Worm (Caenorhabditis elegans) whole organism, mixed stage, embryonic: ENCODE measurements around the gene C40A11.7.

Experiments
- elt-1 ChIP-seq: sonication (generic microtip); optimal IDR thresholded peaks from 2 replicates; lab custom pipeline; 2017; ENCODE audit warnings: missing genetic modification characterization, mild to moderate bottlenecking, missing compliant biosample characterization, antibody characterized with exemption, moderate library complexity, borderline replicate concordance; ENCODE audit not compliant: insufficient read depth
- hlh-1 ChIP-seq: fragments of 150-350 bp; optimal IDR thresholded peaks from 2 replicates; lab custom pipeline; 2014; ENCODE audit warnings: missing biosample characterization, missing genetic modification reagents, missing genetic modification characterization
- lin-32 ChIP-seq: fragments of 200-800 bp; sonication (Bioruptor generic); optimal IDR thresholded peaks from 2 replicates; lab custom pipeline; 2018; ENCODE audit warnings: mild to moderate bottlenecking, missing genetic modification characterization, missing compliant biosample characterization
- mab-5 ChIP-seq: fragments of 150-350 bp; optimal IDR thresholded peaks from 2 replicates; lab custom pipeline; 2014; ENCODE audit warnings: missing biosample characterization, missing genetic modification characterization
- mep-1 ChIP-seq: fragments of 150-350 bp; optimal IDR thresholded peaks from 2 replicates; lab custom pipeline; 2017; ENCODE audit warnings: missing biosample characterization, missing genetic modification reagents, missing genetic modification characterization, inconsistent platforms
- nhr-12 ChIP-seq: fragments of 150-350 bp; optimal IDR thresholded peaks from 2 replicates; lab custom pipeline; 2014; ENCODE audit warnings: missing biosample characterization, missing genetic modification characterization
- nhr-237 ChIP-seq: fragments of 150-350 bp; optimal IDR thresholded peaks from 2 replicates; lab custom pipeline; 2014; ENCODE audit warnings: missing biosample characterization, missing genetic modification characterization
- nhr-76 ChIP-seq: sonication (generic microtip); optimal IDR thresholded peaks from 2 replicates; lab custom pipeline; 2017; ENCODE audit warnings: missing biosample characterization, missing genetic modification characterization
- pha-4 ChIP-seq: fragments of 150-350 bp; optimal IDR thresholded peaks from 2 replicates; lab custom pipeline; 2018; ENCODE audit warnings: missing biosample characterization, missing genetic modification reagents, missing genetic modification characterization
- unc-39 ChIP-seq: fragments of 150-350 bp; optimal IDR thresholded peaks from 2 replicates; lab custom pipeline; 2014; ENCODE audit warnings: missing biosample characterization, missing genetic modification characterization
- unc-62 ChIP-seq: fragments of 150-350 bp; optimal IDR thresholded peaks from 2 replicates; lab custom pipeline; 2014; ENCODE audit warnings: missing biosample characterization, missing genetic modification reagents, missing genetic modification characterization

DNA sequence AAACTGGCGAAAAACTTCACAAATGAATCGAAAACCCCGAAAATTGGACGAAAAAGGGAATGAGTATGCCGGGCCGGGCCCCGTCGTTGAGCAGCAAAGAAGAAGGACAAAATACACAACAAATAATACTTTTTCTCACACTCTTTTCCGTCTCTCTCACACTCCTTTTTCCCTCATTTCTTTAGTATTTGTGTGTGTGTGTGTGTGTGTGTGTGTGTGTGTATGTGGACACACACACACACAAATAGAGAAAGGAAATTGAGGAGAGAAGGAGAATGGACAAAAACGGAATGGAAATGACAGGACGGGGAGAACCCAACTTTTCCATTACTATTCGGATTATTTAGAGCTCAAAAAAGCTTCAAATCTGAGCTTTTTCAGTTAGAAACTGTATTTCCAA is 45.2 kb upstream of the C40A11.7 start:
- TF ChIP-seq hlh-1 (tag; lab: Kevin White, UChicago) (no peak), mab-5 (tag; lab: Kevin White, UChicago) (no peak), nhr-76 (tag; lab: Kevin White, UChicago) (no peak), unc-39 (tag; lab: Kevin White, UChicago) (no peak), pha-4 (peak; percentile 84), unc-62 (GFP tag; lab: Kevin White, UChicago) (no peak), nhr-12 (tag; lab: Kevin White, UChicago) (no peak), lin-32 (GFP tag; lab: Kevin White, UChicago) (no peak), nhr-237 (tag; lab: Kevin White, UChicago) (peak; percentile 42), elt-1 (no peak), mep-1 (peak; percentile 27)
